Fruit fly (Drosophila melanogaster) whole organism, pupa: Measurements from ENCODE around the gene CG43449.

Source experiments
- CG10348 ChIP-seq: fragments of 200-800 bp; sonication (Bioruptor generic); IDR thresholded peaks from 2 replicates; pipeline ENCODE4 v1.3.6; 2022; ENCODE audit warnings: missing biosample characterization, missing genetic modification characterization
- CG12605 ChIP-seq: fragments of 200-800 bp; sonication (Bioruptor generic); IDR thresholded peaks from 2 replicates; pipeline ENCODE4 v1.3.6; 2022; ENCODE audit warnings: missing biosample characterization, missing genetic modification characterization
- CG32121 ChIP-seq: fragments of 200-800 bp; sonication (Bioruptor generic); IDR thresholded peaks from 2 replicates; pipeline ENCODE4 v1.3.6; 2022; ENCODE audit warnings: missing biosample characterization, missing genetic modification characterization
- CG8301 ChIP-seq: fragments of 200-800 bp; sonication (Bioruptor generic); optimal IDR thresholded peaks from 2 replicates; lab custom pipeline; 2018; ENCODE audit warnings: missing biosample characterization, mild to moderate bottlenecking, missing genetic modification characterization
- CG9948 ChIP-seq: fragments of 200-800 bp; sonication (Bioruptor generic); optimal IDR thresholded peaks from 2 replicates; lab custom pipeline; 2018; ENCODE audit warnings: missing biosample characterization, mild to moderate bottlenecking, missing genetic modification characterization, moderate library complexity
- EcR ChIP-seq: fragments of 200-800 bp; sonication (Bioruptor generic); optimal IDR thresholded peaks from 3 replicates; lab custom pipeline; 2019; ENCODE audit warnings: missing biosample characterization, missing genetic modification characterization, mild to moderate bottlenecking, moderate library complexity, missing genetic modification reagents
- Ets98B ChIP-seq: fragments of 200-800 bp; sonication (Bioruptor generic); IDR thresholded peaks from 2 replicates; pipeline ENCODE4 v1.3.6; 2022; ENCODE audit warnings: missing biosample characterization, missing genetic modification characterization
- Pif1B ChIP-seq: fragments of 200-800 bp; sonication (Bioruptor generic); optimal IDR thresholded peaks from 3 replicates; lab custom pipeline; 2016; ENCODE audit warnings: missing biosample characterization, missing genetic modification characterization
- Snoo ChIP-seq: fragments of 200-800 bp; sonication (Bioruptor generic); optimal IDR thresholded peaks from 3 replicates; lab custom pipeline; 2017; ENCODE audit warnings: missing biosample characterization, mild to moderate bottlenecking, missing genetic modification characterization, inconsistent platforms

DNA sequence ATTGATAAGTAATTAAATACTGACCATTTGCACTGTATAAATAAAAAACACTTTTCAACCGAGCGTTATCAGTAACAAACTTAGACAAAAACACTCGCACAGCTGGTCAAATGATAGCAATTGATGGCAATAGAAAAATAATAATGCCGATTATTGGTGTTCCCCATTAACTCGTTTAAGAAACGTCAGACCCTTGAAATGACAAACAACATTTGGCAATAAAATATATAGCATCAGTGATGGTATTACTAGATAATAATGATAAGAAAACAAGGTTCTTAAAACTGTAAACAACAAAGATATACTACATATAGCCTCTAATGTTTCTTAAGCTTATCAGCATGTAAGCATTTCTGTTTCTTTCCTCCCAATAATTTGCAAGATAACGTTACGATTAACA is 38.2 kb downstream of the CG43449 start:
- TF ChIP-seq CG32121, result no peak
- no peak for TF ChIP-seq CG9948
- TF ChIP-seq Pif1B, result no peak
- no peak for TF ChIP-seq CG8301 (tag; lab: Kevin White, UChicago)
- TF ChIP-seq Snoo, result no peak
- TF ChIP-seq EcR (GFP tag; lab: Kevin White, UChicago), result no peak
- TF ChIP-seq Ets98B (GFP tag; lab: Robert Waterston, UW), result no peak
- TF ChIP-seq CG10348, result no peak
- no peak for TF ChIP-seq CG12605 (GFP tag; lab: Robert Waterston, UW)
